Fruit fly (Drosophila melanogaster) whole organism, prepupa: ENCODE measurements around the gene Cpr64Ab.

Source experiments
- CG11294 ChIP-seq: fragments of 200-800 bp; sonication (Bioruptor generic); IDR thresholded peaks from 2 replicates; pipeline ENCODE4 v1.3.6; 2022; ENCODE audit warnings: missing biosample characterization, missing genetic modification characterization
- CG11762 ChIP-seq: fragments of 200-800 bp; sonication (Bioruptor generic); optimal IDR thresholded peaks from 3 replicates; lab custom pipeline; 2016; ENCODE audit warnings: missing biosample characterization, missing genetic modification characterization; ENCODE audit not compliant: insufficient read depth
- CG3032 ChIP-seq: fragments of 200-800 bp; optimal IDR thresholded peaks from 2 replicates; lab custom pipeline; 2019; ENCODE audit warnings: missing biosample characterization, mild to moderate bottlenecking, missing genetic modification characterization, moderate library complexity
- CG8632 ChIP-seq: fragments of 200-800 bp; sonication (Bioruptor generic); optimal IDR thresholded peaks from 3 replicates; lab custom pipeline; 2016; ENCODE audit warnings: missing biosample characterization, missing genetic modification characterization
- Ets21C ChIP-seq: fragments of 200-800 bp; sonication (Bioruptor generic); optimal IDR thresholded peaks from 3 replicates; lab custom pipeline; 2016; ENCODE audit warnings: missing biosample characterization, missing genetic modification characterization
- Gug ChIP-seq: fragments of 200-800 bp; sonication (Bioruptor generic); IDR thresholded peaks from 2 replicates; pipeline ENCODE4 v1.3.6; 2022; ENCODE audit warnings: missing biosample characterization, missing genetic modification characterization
- Hr39 ChIP-seq: fragments of 200-800 bp; sonication (Bioruptor generic); optimal IDR thresholded peaks from 2 replicates; lab custom pipeline; 2016; ENCODE audit warnings: missing biosample characterization, missing genetic modification characterization
- Lpt ChIP-seq: fragments of 200-800 bp; sonication (Bioruptor generic); optimal IDR thresholded peaks from 3 replicates; lab custom pipeline; 2016; ENCODE audit warnings: missing biosample characterization, missing genetic modification characterization
- OdsH ChIP-seq: fragments of 200-800 bp; sonication (Bioruptor generic); optimal IDR thresholded peaks from 3 replicates; lab custom pipeline; 2016; ENCODE audit warnings: missing biosample characterization, missing genetic modification characterization
- Sox102F ChIP-seq: fragments of 200-800 bp; sonication (Bioruptor generic); optimal IDR thresholded peaks from 2 replicates; lab custom pipeline; 2016; ENCODE audit warnings: missing biosample characterization, mild to moderate bottlenecking, missing genetic modification characterization
- achi ChIP-seq: fragments of 200-800 bp; sonication (Bioruptor generic); optimal IDR thresholded peaks from 3 replicates; lab custom pipeline; 2016; ENCODE audit warnings: missing biosample characterization, missing genetic modification characterization
- spab ChIP-seq: fragments of 200-800 bp; sonication (Bioruptor generic); optimal IDR thresholded peaks from 2 replicates; lab custom pipeline; 2017; ENCODE audit warnings: missing biosample characterization, mild to moderate bottlenecking, missing genetic modification characterization, missing genetic modification reagents
- ss ChIP-seq, 2 experiments: fragments of 200-800 bp; sonication (Bioruptor generic); optimal IDR thresholded peaks; 2 replicates in 1 of 2; 3 replicates in 1 of 2; lab custom pipeline; 2017 to 2018; ENCODE audit warnings: mild to moderate bottlenecking in 2 of 2, missing biosample characterization in 2 of 2, missing genetic modification characterization in 2 of 2, moderate library complexity in 1 of 2

dm6 chr3L:4242428-4242827, 31.1 kb upstream of the Cpr64Ab start, which contains the start of gene pav:
- TF ChIP-seq CG11294 (GFP tag; lab: Robert Waterston, UW): no peak
- no peak for TF ChIP-seq CG11762 (GFP tag; lab: Kevin White, UChicago)
- TF ChIP-seq OdsH (GFP tag; lab: Kevin White, UChicago): no peak
- no peak for TF ChIP-seq Lpt (GFP tag; lab: Kevin White, UChicago)
- TF ChIP-seq spab (GFP tag; lab: Kevin White, UChicago): no peak
- no peak for TF ChIP-seq CG8632 (GFP tag; lab: Kevin White, UChicago)
- TF ChIP-seq Gug (GFP tag; lab: Robert Waterston, UW): no peak
- TF ChIP-seq achi (GFP tag; lab: Kevin White, UChicago): no peak
- TF ChIP-seq Ets21C (GFP tag; lab: Kevin White, UChicago): no peak
- no peak for TF ChIP-seq Sox102F
- no peak for TF ChIP-seq ss (GFP tag; optimal IDR thresholded peaks at IDR 0.05; lab: Kevin White, UChicago)
- no peak for TF ChIP-seq Hr39 (GFP tag; lab: Kevin White, UChicago)
- peak; percentile 48 for TF ChIP-seq CG3032
